Worm (Caenorhabditis elegans) whole organism, late embryonic: ENCODE measurements around the gene C01G6.9.

ENCODE experiments used
- che-1 ChIP-seq: sonication (generic microtip); optimal IDR thresholded peaks from 2 replicates; lab custom pipeline; 2016; ENCODE audit warnings: mild to moderate bottlenecking, missing genetic modification characterization, missing compliant biosample characterization
- hlh-15 ChIP-seq: sonication (generic microtip); optimal IDR thresholded peaks from 2 replicates; lab custom pipeline; 2016; ENCODE audit warnings: missing genetic modification characterization, missing compliant biosample characterization
- hlh-30 ChIP-seq: sonication (generic microtip); optimal IDR thresholded peaks from 2 replicates; lab custom pipeline; 2017; ENCODE audit warnings: antibody characterized with exemption, missing genetic modification characterization, missing compliant biosample characterization; ENCODE audit not compliant: insufficient read depth
- madf-2 ChIP-seq: sonication (generic microtip); optimal IDR thresholded peaks from 2 replicates; lab custom pipeline; 2017; ENCODE audit warnings: missing genetic modification characterization, missing compliant biosample characterization
- nhr-11 ChIP-seq: fragments of 150-350 bp; optimal IDR thresholded peaks from 2 replicates; lab custom pipeline; 2014; ENCODE audit warnings: missing biosample characterization, missing genetic modification characterization
- npax-4 ChIP-seq: sonication (generic microtip); optimal IDR thresholded peaks from 2 replicates; lab custom pipeline; 2016; ENCODE audit warnings: missing genetic modification characterization, missing compliant biosample characterization
- pag-3 ChIP-seq: sonication (generic microtip); optimal IDR thresholded peaks from 2 replicates; lab custom pipeline; 2016; ENCODE audit warnings: missing compliant biosample characterization, missing genetic modification characterization, borderline replicate concordance
- pat-9 ChIP-seq: fragments of 200-800 bp; sonication (Bioruptor generic); optimal IDR thresholded peaks from 2 replicates; lab custom pipeline; 2018; ENCODE audit warnings: mild to moderate bottlenecking, missing genetic modification characterization, moderate library complexity, missing compliant biosample characterization
- ttx-3 ChIP-seq: sonication (generic microtip); optimal IDR thresholded peaks from 2 replicates; lab custom pipeline; 2016; ENCODE audit warnings: missing genetic modification reagents, missing genetic modification characterization, missing compliant biosample characterization

DNA sequence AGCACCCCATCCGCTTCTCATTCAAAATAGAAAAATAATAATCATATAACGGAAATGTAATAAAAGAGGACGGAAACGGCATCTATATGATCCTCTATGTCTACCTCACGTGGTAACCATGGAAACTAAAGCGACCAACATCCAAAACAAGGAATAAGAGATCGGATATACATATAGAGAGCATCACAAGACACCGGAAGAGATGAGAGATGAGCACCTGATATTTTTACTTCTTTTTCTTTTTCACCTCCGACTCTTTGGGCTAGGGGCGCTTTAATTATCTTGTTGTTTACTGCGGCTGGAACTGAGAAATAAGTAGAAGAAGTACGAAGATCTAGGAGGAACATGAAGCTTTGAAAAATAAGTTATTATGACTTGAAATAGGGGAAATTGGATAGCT, 31.8 kb downstream of the C01G6.9 start:
- TF ChIP-seq pat-9 (tag; lab: Kevin White, UChicago) = no peak
- TF ChIP-seq ttx-3 (tag; lab: Kevin White, UChicago) = no peak
- no peak for TF ChIP-seq nhr-11
- no peak for TF ChIP-seq che-1 (tag; lab: Kevin White, UChicago)
- TF ChIP-seq madf-2 (tag; lab: Kevin White, UChicago) = no peak
- no peak for TF ChIP-seq pag-3 (tag; lab: Kevin White, UChicago)
- no peak for TF ChIP-seq npax-4 (tag; lab: Kevin White, UChicago)
- peak; percentile 34 for TF ChIP-seq hlh-30 (tag; lab: Kevin White, UChicago)
- no peak for TF ChIP-seq hlh-15 (tag; lab: Kevin White, UChicago)
